4 fruit fly cellular contexts compared by ENCODE assay signal in the genomic region with DNA sequence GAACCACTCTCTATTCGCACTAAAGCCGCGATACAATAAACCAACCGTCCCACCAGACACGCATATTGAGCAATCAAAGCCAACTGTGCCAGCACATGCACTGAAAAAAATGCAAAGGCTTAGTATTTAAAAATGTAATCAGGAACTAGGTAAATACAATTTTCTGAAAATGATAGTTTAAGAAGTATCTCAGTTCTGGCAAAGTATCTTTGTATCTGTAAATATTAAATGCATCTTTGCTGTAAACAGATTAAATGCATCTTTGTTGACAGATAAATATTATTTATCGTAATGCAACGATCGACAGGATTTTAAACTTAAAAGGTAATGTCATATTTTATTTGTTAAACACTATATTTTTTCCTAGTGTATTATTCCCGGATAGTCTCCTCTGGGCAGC.
TF ChIP-seq lines count a peak whose summit lies in the region.

No protein-coding gene starts in this region.

- TF ChIP-seq CTCF in whole organism, embryonic (GFP tag; optimal IDR thresholded peaks at IDR 0.05; lab: Kevin White, UChicago), result no peak

TF ChIP-seq in whole organism, embryonic, 481 proteins besides CTCF, POLR2A, EP300 and RAD21 (continues in another document):
- TF ChIP-seq Drgx (GFP tag; IDR thresholded peaks at IDR 0.05; lab: Robert Waterston, UW), result peak; percentile 41; the same call in 1 of the 2 replicates
- TF ChIP-seq bsh (GFP tag; optimal IDR thresholded peaks at IDR 0.05; lab: Kevin White, UChicago), result peak; percentile 29 to 45
- 0 out of 2 replicates have a peak, but pooled peaks have one; percentile 14 for TF ChIP-seq CG31441 (GFP tag; IDR thresholded peaks at IDR 0.05; lab: Robert Waterston, UW)
- peak; percentile 48 for TF ChIP-seq CG10979 (tag; optimal IDR thresholded peaks at IDR 0.05; lab: Kevin White, UChicago)
- peak; percentile 17 for TF ChIP-seq CG13775 (GFP tag; optimal IDR thresholded peaks at IDR 0.05; lab: Kevin White, UChicago)
- TF ChIP-seq dmrt11E (tag; optimal IDR thresholded peaks at IDR 0.05; lab: Kevin White, UChicago), result peak; percentile 41
- no peak for TF ChIP-seq CG12155 (GFP tag; optimal IDR thresholded peaks at IDR 0.05; lab: Kevin White, UChicago)
- peak; percentile 19 for TF ChIP-seq CG11504 (tag; optimal IDR thresholded peaks at IDR 0.05; lab: Kevin White, UChicago)
- no peak for TF ChIP-seq gcm2 (GFP tag; optimal IDR thresholded peaks at IDR 0.05; lab: Kevin White, UChicago)
- no peak for TF ChIP-seq Usf (GFP tag; optimal IDR thresholded peaks at IDR 0.05; lab: Kevin White, UChicago)
- TF ChIP-seq Med (GFP tag; lab: Kevin White, UChicago), result peak; percentile 61
- peak; percentile 6 for TF ChIP-seq CG17829 (tag; optimal IDR thresholded peaks at IDR 0.05; lab: Kevin White, UChicago)
- TF ChIP-seq CG17361 (GFP tag; IDR thresholded peaks at IDR 0.05; lab: Robert Waterston, UW), result 0 out of 3 replicates have a peak, but pooled peaks have one; percentile 21
- peak; percentile 83 for TF ChIP-seq sens (GFP tag; lab: Kevin White, UChicago)
- 0 out of 2 replicates have a peak, but pooled peaks have one; percentile 9 for TF ChIP-seq Ptx1 (GFP tag; IDR thresholded peaks at IDR 0.05; lab: Robert Waterston, UW)
- TF ChIP-seq CG14710 (tag; optimal IDR thresholded peaks at IDR 0.05; lab: Kevin White, UChicago), result peak; percentile 3
- TF ChIP-seq gem (tag; optimal IDR thresholded peaks at IDR 0.05; lab: Kevin White, UChicago), result peak; percentile 40
- TF ChIP-seq Bdp1 (GFP tag; optimal IDR thresholded peaks at IDR 0.05; lab: Kevin White, UChicago), result no peak
- peak; percentile 33 for TF ChIP-seq phol (tag; optimal IDR thresholded peaks at IDR 0.05; lab: Kevin White, UChicago)
- no peak for TF ChIP-seq pho (GFP tag; optimal IDR thresholded peaks at IDR 0.05; lab: Kevin White, UChicago)
- peak; percentile 2 for TF ChIP-seq CG4424 (GFP tag; optimal IDR thresholded peaks at IDR 0.05; lab: Kevin White, UChicago)

TF ChIP-seq in whole organism, prepupa, 60 proteins besides CTCF, POLR2A, EP300 and RAD21 (continues in another document):
- TF ChIP-seq Ets96B (tag; optimal IDR thresholded peaks at IDR 0.05; lab: Kevin White, UChicago) (peak; percentile 21), CG3919 (GFP tag; optimal IDR thresholded peaks at IDR 0.05; lab: Kevin White, UChicago) (peak; percentile 33), Smox (GFP tag; optimal IDR thresholded peaks at IDR 0.05; lab: Kevin White, UChicago) (peak; percentile 21), CG7368 (GFP tag; optimal IDR thresholded peaks at IDR 0.05; lab: Kevin White, UChicago) (no peak), eg (GFP tag; IDR thresholded peaks at IDR 0.05; lab: Robert Waterston, UW) (peak; percentile 34; the same call in 1 of the 3 replicates), Ets21C (GFP tag; optimal IDR thresholded peaks at IDR 0.05; lab: Kevin White, UChicago) (no peak), salr (GFP tag; optimal IDR thresholded peaks at IDR 0.05; lab: Kevin White, UChicago) (peak in 1 of 2 experiments; percentile 69), acj6 (GFP tag; optimal IDR thresholded peaks at IDR 0.05; lab: Kevin White, UChicago) (peak; percentile 56), CG6854 (GFP tag; optimal IDR thresholded peaks at IDR 0.05; lab: Kevin White, UChicago) (no peak), CG16779 (tag; optimal IDR thresholded peaks at IDR 0.05; lab: Kevin White, UChicago) (peak; percentile 18), Lpt (GFP tag; optimal IDR thresholded peaks at IDR 0.05; lab: Kevin White, UChicago) (peak; percentile 66), CG6276 (GFP tag; optimal IDR thresholded peaks at IDR 0.05; lab: Kevin White, UChicago) (peak; percentile 66), dsx (GFP tag; optimal IDR thresholded peaks at IDR 0.05; lab: Kevin White, UChicago; ENCODE audit: poor library complexity, severe bottlenecking) (no peak), Eip78C (GFP tag; lab: Kevin White, UChicago) (peak; percentile 78), topi (GFP tag; optimal IDR thresholded peaks at IDR 0.05; lab: Kevin White, UChicago) (no peak), Hr39 (GFP tag; optimal IDR thresholded peaks at IDR 0.05; lab: Kevin White, UChicago) (peak; percentile 12), CG11762 (GFP tag; optimal IDR thresholded peaks at IDR 0.05; lab: Kevin White, UChicago; ENCODE audit: insufficient read depth) (peak; percentile 60), Hr4 (GFP tag; optimal IDR thresholded peaks at IDR 0.05; lab: Kevin White, UChicago) (peak; percentile 71), CG10631 (GFP tag; optimal IDR thresholded peaks at IDR 0.05; lab: Kevin White, UChicago) (peak; percentile 61), OdsH (GFP tag; optimal IDR thresholded peaks at IDR 0.05; lab: Kevin White, UChicago) (peak; percentile 53), Eip75B (GFP tag; optimal IDR thresholded peaks at IDR 0.05; lab: Kevin White, UChicago) (peak; percentile 53), spab (GFP tag; optimal IDR thresholded peaks at IDR 0.05; lab: Kevin White, UChicago) (peak; percentile 27)

TF ChIP-seq in whole organism, pupa, 21 proteins besides CTCF, POLR2A, EP300 and RAD21:
- TF ChIP-seq CG17806 (tag; optimal IDR thresholded peaks at IDR 0.05; lab: Kevin White, UChicago) (peak; percentile 51), CG34367 (tag; optimal IDR thresholded peaks at IDR 0.05; lab: Kevin White, UChicago) (no peak), gl (tag; optimal IDR thresholded peaks at IDR 0.05; lab: Kevin White, UChicago) (no peak), CG10348 (GFP tag; IDR thresholded peaks at IDR 0.05; lab: Robert Waterston, UW) (no peak), CG15710 (tag; optimal IDR thresholded peaks at IDR 0.05; lab: Kevin White, UChicago) (peak; percentile 34), CG14655 (GFP tag; optimal IDR thresholded peaks at IDR 0.05; lab: Kevin White, UChicago) (peak; percentile 85), CG8301 (tag; optimal IDR thresholded peaks at IDR 0.05; lab: Kevin White, UChicago) (peak; percentile 78), Pif1B (GFP tag; optimal IDR thresholded peaks at IDR 0.05; lab: Kevin White, UChicago) (peak; percentile 34), CG9948 (tag; optimal IDR thresholded peaks at IDR 0.05; lab: Kevin White, UChicago) (peak; percentile 60), Pif1A (GFP tag; optimal IDR thresholded peaks at IDR 0.05; lab: Kevin White, UChicago) (peak; percentile 47), rn (GFP tag; IDR thresholded peaks at IDR 0.05; lab: Robert Waterston, UW) (no peak), Ets98B (GFP tag; IDR thresholded peaks at IDR 0.05; lab: Robert Waterston, UW) (peak; percentile 23; the same call in 1 of the 2 replicates), CG8159 (tag; optimal IDR thresholded peaks at IDR 0.05; lab: Kevin White, UChicago) (peak; percentile 40)

TF ChIP-seq in whole organism, wandering third instar larva, 38 proteins besides CTCF, POLR2A, EP300 and RAD21:
- TF ChIP-seq dmrt93B (GFP tag; optimal IDR thresholded peaks at IDR 0.05; lab: Kevin White, UChicago), result no peak
- peak; percentile 8 for TF ChIP-seq fru (GFP tag; optimal IDR thresholded peaks at IDR 0.05; lab: Kevin White, UChicago)
TF ChIP-seq in whole organism, wandering third instar larva: peak in this region for 1.
